Worm (Caenorhabditis elegans): ENCODE results near the gene srh-233.
A peak's percentile ranks its signal among the peaks of the same experiment; 100 is the strongest.

Gene srh-233

ce11 chrV:20067075-20067474 is 17.9 kb downstream of the srh-233 start:
- peak; percentile 84 for TF ChIP-seq nhr-2 (tag; optimal IDR thresholded peaks at IDR 0.05)
- peak; percentile 14 for TF ChIP-seq unc-62 (GFP tag; optimal IDR thresholded peaks at IDR 0.05)
- TF ChIP-seq cnd-1 (tag; optimal IDR thresholded peaks at IDR 0.05) = no peak
- TF ChIP-seq zip-8 (tag; optimal IDR thresholded peaks at IDR 0.05) = peak; percentile 93

- no peak for TF ChIP-seq ceh-39 (tag; optimal IDR thresholded peaks at IDR 0.05)
- TF ChIP-seq nhr-237 (tag; optimal IDR thresholded peaks at IDR 0.05) = no peak
- peak; percentile 88 for TF ChIP-seq lsy-2 (tag; optimal IDR thresholded peaks at IDR 0.05)
- TF ChIP-seq pha-4 (tag; optimal IDR thresholded peaks at IDR 0.05) = peak; percentile 40
Observed at ce11 chrV:20068389-20068788, 19.2 kb downstream of the srh-233 start.

ce11 chrV:20074345-20074744 is 25.2 kb downstream of the srh-233 start:
- TF ChIP-seq unc-62 (GFP tag; optimal IDR thresholded peaks at IDR 0.05) (no peak), lin-32 (GFP tag; optimal IDR thresholded peaks at IDR 0.05) (no peak), nhr-76 (tag; optimal IDR thresholded peaks at IDR 0.05) (no peak), unc-120 (tag; optimal IDR thresholded peaks at IDR 0.05; ENCODE audit: poor library complexity, severe bottlenecking) (no peak), mep-1 (tag; optimal IDR thresholded peaks at IDR 0.05) (no peak), M03D4.4 (tag; optimal IDR thresholded peaks at IDR 0.05) (no peak), nhr-12 (tag; optimal IDR thresholded peaks at IDR 0.05) (no peak), ceh-83 (GFP tag; optimal IDR thresholded peaks at IDR 0.05) (no peak), nhr-28 (tag; optimal IDR thresholded peaks at IDR 0.05) (no peak), ceh-39 (tag; optimal IDR thresholded peaks at IDR 0.05) (no peak), nhr-237 (tag; optimal IDR thresholded peaks at IDR 0.05) (no peak), bed-3 (GFP tag; optimal IDR thresholded peaks at IDR 0.05) (no peak), cnd-1 (tag; optimal IDR thresholded peaks at IDR 0.05) (no peak), mls-2 (tag; optimal IDR thresholded peaks at IDR 0.05) (no peak)

- TF ChIP-seq zip-8 (tag; optimal IDR thresholded peaks at IDR 0.05) = peak; percentile 46
- no peak for TF ChIP-seq elt-3 (tag; optimal IDR thresholded peaks at IDR 0.05)
Observed at ce11 chrV:20087635-20088034, 38.5 kb downstream of the srh-233 start, which contains the start of gene fre-1. fre-1 (minus strand) TSS chrV:20087735.

- TF ChIP-seq sptf-1 (tag; optimal IDR thresholded peaks at IDR 0.05) = peak; percentile 20
- no peak for TF ChIP-seq drap-1 (GFP tag; optimal IDR thresholded peaks at IDR 0.05)
Observed at ce11 chrV:20090698-20091313, 41.6 kb downstream of the srh-233 start, which contains the start of the genes dcs-1 and sec-23. dcs-1 (minus strand) TSS chrV:20090743. sec-23 (plus strand) TSS chrV:20091263.

- TF ChIP-seq ces-1 (GFP tag; optimal IDR thresholded peaks at IDR 0.05) = peak; percentile 69
- TF ChIP-seq tbx-8 (GFP tag; optimal IDR thresholded peaks at IDR 0.05) = no peak
Observed at ce11 chrV:20093940-20094339, 44.8 kb downstream of the srh-233 start.

ce11 chrV:20094908-20095307 is 45.7 kb downstream of the srh-233 start, which contains the start of gene nlp-69:
nlp-69 (minus strand) TSS chrV:20095008.
- no peak for TF ChIP-seq nhr-2 (tag; optimal IDR thresholded peaks at IDR 0.05)
- TF ChIP-seq blmp-1 (tag; optimal IDR thresholded peaks at IDR 0.05) = no peak
- no peak for TF ChIP-seq ceh-43 (GFP tag; optimal IDR thresholded peaks at IDR 0.05)
- no peak for TF ChIP-seq hlh-1 (tag; optimal IDR thresholded peaks at IDR 0.05)
- TF ChIP-seq zip-8 (tag; optimal IDR thresholded peaks at IDR 0.05) = no peak
- TF ChIP-seq sptf-1 (tag; optimal IDR thresholded peaks at IDR 0.05) = no peak
- TF ChIP-seq tbx-8 (GFP tag; optimal IDR thresholded peaks at IDR 0.05) = no peak
- no peak for TF ChIP-seq lin-32 (GFP tag; optimal IDR thresholded peaks at IDR 0.05)
- TF ChIP-seq ces-1 (GFP tag; optimal IDR thresholded peaks at IDR 0.05) = no peak

- TF ChIP-seq nhr-76 (tag; optimal IDR thresholded peaks at IDR 0.05) = no peak
- no peak for TF ChIP-seq M03D4.4 (tag; optimal IDR thresholded peaks at IDR 0.05)
- TF ChIP-seq mab-5 (tag; optimal IDR thresholded peaks at IDR 0.05) = no peak
- no peak for TF ChIP-seq tbx-8 (GFP tag; optimal IDR thresholded peaks at IDR 0.05)
- TF ChIP-seq unc-39 (tag; optimal IDR thresholded peaks at IDR 0.05) = no peak
- no peak for TF ChIP-seq ztf-11 (tag; optimal IDR thresholded peaks at IDR 0.05)
- no peak for TF ChIP-seq unc-62 (GFP tag; optimal IDR thresholded peaks at IDR 0.05)
- TF ChIP-seq cnd-1 (tag; optimal IDR thresholded peaks at IDR 0.05) = no peak
- no peak for TF ChIP-seq zip-8 (tag; optimal IDR thresholded peaks at IDR 0.05)
- no peak for TF ChIP-seq unc-120 (tag; optimal IDR thresholded peaks at IDR 0.05; ENCODE audit: poor library complexity, severe bottlenecking)
- TF ChIP-seq ceh-83 (GFP tag; optimal IDR thresholded peaks at IDR 0.05) = no peak
- TF ChIP-seq hlh-1 (tag; optimal IDR thresholded peaks at IDR 0.05) = no peak
- TF ChIP-seq nhr-2 (tag; optimal IDR thresholded peaks at IDR 0.05) = no peak
- no peak for TF ChIP-seq ham-2 (GFP tag; optimal IDR thresholded peaks at IDR 0.05)
Observed at ce11 chrV:20097164-20097563, 48.0 kb downstream of the srh-233 start.

All from whole organism, mixed stage, embryonic.